Worm (Caenorhabditis elegans) whole organism, young adult: ENCODE data around the gene C33G3.4.
A peak's percentile ranks its signal among the peaks of the same experiment; 100 is the strongest.

ENCODE experiments used
- D2030.7 ChIP-seq: fragments of 200-800 bp; sonication (Bioruptor generic); IDR thresholded peaks from 2 replicates; pipeline ENCODE4 v1.3.6; 2022; ENCODE audit warnings: missing genetic modification reagents, missing genetic modification characterization, missing compliant biosample characterization
- F22D6.2 ChIP-seq: sonication (generic microtip); optimal IDR thresholded peaks from 2 replicates; lab custom pipeline; 2016; ENCODE audit warnings: mild to moderate bottlenecking, missing genetic modification characterization, missing compliant biosample characterization
- F37B4.10 ChIP-seq: fragments of 200-800 bp; sonication (Bioruptor generic); IDR thresholded peaks from 2 replicates; pipeline ENCODE4 v1.3.6; 2022; ENCODE audit warnings: missing genetic modification characterization, missing compliant biosample characterization
- F49E8.2 ChIP-seq: sonication (generic microtip); optimal IDR thresholded peaks from 3 replicates; lab custom pipeline; 2017; ENCODE audit warnings: missing genetic modification characterization, mild to moderate bottlenecking, missing compliant biosample characterization, antibody characterized with exemption, moderate library complexity; ENCODE audit not compliant: insufficient read depth
- F57A8.1 ChIP-seq: fragments of 200-800 bp; sonication (Bioruptor generic); optimal IDR thresholded peaks from 2 replicates; lab custom pipeline; 2018; ENCODE audit warnings: mild to moderate bottlenecking, missing genetic modification characterization, moderate library complexity, missing compliant biosample characterization
- K12H6.12 ChIP-seq: fragments of 200-800 bp; sonication (Bioruptor generic); optimal IDR thresholded peaks from 2 replicates; lab custom pipeline; 2018; ENCODE audit warnings: mild to moderate bottlenecking, missing genetic modification characterization, missing compliant biosample characterization
- Y56A3A.18 ChIP-seq: fragments of 200-800 bp; sonication (Bioruptor generic); IDR thresholded peaks from 2 replicates; pipeline ENCODE4 v1.3.6; 2022; ENCODE audit warnings: missing genetic modification reagents, missing genetic modification characterization, missing compliant biosample characterization
- ZK185.1 ChIP-seq: sonication (generic microtip); optimal IDR thresholded peaks from 2 replicates; lab custom pipeline; 2016; ENCODE audit warnings: mild to moderate bottlenecking, missing genetic modification characterization, missing compliant biosample characterization; ENCODE audit not compliant: poor library complexity, severe bottlenecking
- aptf-3 ChIP-seq: fragments of 200-800 bp; sonication (Bioruptor generic); IDR thresholded peaks from 2 replicates; pipeline ENCODE4 v1.3.6; 2022; ENCODE audit warnings: missing genetic modification characterization, missing compliant biosample characterization
- attf-5 ChIP-seq: fragments of 200-800 bp; sonication (Bioruptor generic); optimal IDR thresholded peaks from 2 replicates; lab custom pipeline; 2018; ENCODE audit warnings: mild to moderate bottlenecking, missing genetic modification characterization, missing compliant biosample characterization
- bed-2 ChIP-seq: fragments of 200-800 bp; sonication (Bioruptor generic); IDR thresholded peaks from 2 replicates; pipeline ENCODE4 v1.3.6; 2022; ENCODE audit warnings: missing genetic modification reagents, missing genetic modification characterization, missing compliant biosample characterization
- cebp-1 ChIP-seq, 2 experiments: fragments of 200-800 bp in 1 of 2; sonication (Bioruptor generic) in 1 of 2; sonication (generic microtip) in 1 of 2; IDR thresholded peaks in 1 of 2; optimal IDR thresholded peaks in 1 of 2; 2 replicates each; pipeline versions ENCODE4 v1.3.6 to Lab custom; 2017 to 2022; ENCODE audit warnings: missing compliant biosample characterization in 2 of 2, missing genetic modification characterization in 2 of 2, mild to moderate bottlenecking in 1 of 2, missing genetic modification reagents in 1 of 2, moderate library complexity in 1 of 2
- ceh-27 ChIP-seq: fragments of 200-800 bp; sonication (Bioruptor generic); optimal IDR thresholded peaks from 2 replicates; lab custom pipeline; 2018; ENCODE audit warnings: mild to moderate bottlenecking, missing genetic modification characterization, moderate library complexity, missing compliant biosample characterization
- ceh-40 ChIP-seq: fragments of 200-800 bp; sonication (Bioruptor generic); IDR thresholded peaks from 2 replicates; pipeline ENCODE4 v1.3.6; 2022; ENCODE audit warnings: missing genetic modification characterization, missing compliant biosample characterization
- ceh-58 ChIP-seq: fragments of 200-800 bp; sonication (Bioruptor generic); IDR thresholded peaks from 2 replicates; pipeline ENCODE4 v1.3.6; 2022; ENCODE audit warnings: missing genetic modification characterization, missing compliant biosample characterization
- ceh-79 ChIP-seq: sonication (generic microtip); optimal IDR thresholded peaks from 2 replicates; lab custom pipeline; 2017; ENCODE audit warnings: mild to moderate bottlenecking, missing genetic modification characterization, missing compliant biosample characterization
- dox-1 ChIP-seq: fragments of 200-800 bp; sonication (Bioruptor generic); IDR thresholded peaks from 2 replicates; pipeline ENCODE4 v1.3.6; 2022; ENCODE audit warnings: missing genetic modification reagents, missing genetic modification characterization, missing compliant biosample characterization
- dpff-1 ChIP-seq: sonication (generic microtip); optimal IDR thresholded peaks from 2 replicates; lab custom pipeline; 2017; ENCODE audit warnings: mild to moderate bottlenecking, missing genetic modification characterization, missing compliant biosample characterization
- dpl-1 ChIP-seq: fragments of 150-350 bp; optimal IDR thresholded peaks from 2 replicates; lab custom pipeline; 2014; ENCODE audit warnings: missing biosample characterization, missing genetic modification reagents, missing genetic modification characterization
- efl-1 ChIP-seq: fragments of 150-350 bp; optimal IDR thresholded peaks from 2 replicates; lab custom pipeline; 2014; ENCODE audit warnings: missing biosample characterization, missing genetic modification reagents, missing genetic modification characterization
- egl-44 ChIP-seq: fragments of 200-800 bp; sonication (Bioruptor generic); IDR thresholded peaks from 2 replicates; pipeline ENCODE4 v1.3.6; 2022; ENCODE audit warnings: missing genetic modification reagents, missing genetic modification characterization, missing compliant biosample characterization
- ekl-4 ChIP-seq: fragments of 200-800 bp; sonication (Bioruptor generic); IDR thresholded peaks from 2 replicates; pipeline ENCODE4 v1.3.6; 2022; ENCODE audit warnings: missing genetic modification reagents, missing genetic modification characterization, missing compliant biosample characterization
- gei-17 ChIP-seq: fragments of 200-800 bp; sonication (Bioruptor generic); optimal IDR thresholded peaks from 2 replicates; lab custom pipeline; 2018; ENCODE audit warnings: mild to moderate bottlenecking, missing genetic modification characterization, missing compliant biosample characterization
- him-1 ChIP-seq: sonication (generic microtip); optimal IDR thresholded peaks from 2 replicates; lab custom pipeline; 2016; ENCODE audit warnings: missing genotype, missing genetic modification reagents, missing genetic modification characterization, missing compliant biosample characterization
- hmg-1.2 ChIP-seq: fragments of 200-800 bp; sonication (Bioruptor generic); IDR thresholded peaks from 2 replicates; pipeline ENCODE4 v1.3.6; 2022; ENCODE audit warnings: missing genetic modification reagents, missing genetic modification characterization, missing compliant biosample characterization
- hsf-1 ChIP-seq: fragments of 200-800 bp; sonication (Bioruptor generic); IDR thresholded peaks from 2 replicates; pipeline ENCODE4 v1.3.6; 2022; ENCODE audit warnings: missing genetic modification reagents, missing genetic modification characterization, missing compliant biosample characterization
- let-607 ChIP-seq, 2 experiments: fragments of 200-800 bp in 1 of 2; sonication (Bioruptor generic) in 1 of 2; sonication (generic microtip) in 1 of 2; optimal IDR thresholded peaks; 2 replicates each; lab custom pipeline; 2016 to 2018; ENCODE audit warnings: mild to moderate bottlenecking in 2 of 2, missing compliant biosample characterization in 2 of 2, missing genetic modification characterization in 2 of 2, moderate library complexity in 2 of 2, missing genotype in 1 of 2
- lin-35 ChIP-seq, 3 experiments: fragments of 150-350 bp in 2 of 3; sonication (generic microtip) in 1 of 3; optimal IDR thresholded peaks; 2 replicates each; lab custom pipeline; 2014 to 2018; ENCODE audit warnings: missing biosample characterization in 3 of 3, missing genetic modification characterization in 3 of 3, missing genetic modification reagents in 3 of 3
- lin-54 ChIP-seq: fragments of 200-800 bp; sonication (Bioruptor generic); optimal IDR thresholded peaks from 2 replicates; lab custom pipeline; 2018; ENCODE audit warnings: mild to moderate bottlenecking, missing genetic modification characterization, missing compliant biosample characterization
- madf-10 ChIP-seq: sonication (generic microtip); optimal IDR thresholded peaks from 2 replicates; lab custom pipeline; 2016; ENCODE audit warnings: mild to moderate bottlenecking, missing genetic modification characterization, missing compliant biosample characterization
- madf-3 ChIP-seq: fragments of 200-800 bp; sonication (Bioruptor generic); IDR thresholded peaks from 2 replicates; pipeline ENCODE4 v1.3.6; 2022; ENCODE audit warnings: missing genetic modification reagents, missing genetic modification characterization, missing compliant biosample characterization
- madf-6 ChIP-seq: fragments of 200-800 bp; sonication (Bioruptor generic); IDR thresholded peaks from 2 replicates; pipeline ENCODE4 v1.3.6; 2022; ENCODE audit warnings: missing genetic modification reagents, missing genetic modification characterization, missing compliant biosample characterization
- mes-4 ChIP-seq: sonication (generic microtip); optimal IDR thresholded peaks from 2 replicates; lab custom pipeline; 2016; ENCODE audit warnings: missing genotype, missing genetic modification characterization, missing compliant biosample characterization
- nhr-80 ChIP-seq: sonication (generic microtip); optimal IDR thresholded peaks from 2 replicates; lab custom pipeline; 2016; ENCODE audit warnings: missing genetic modification characterization, missing compliant biosample characterization
- pbrm-1 ChIP-seq: fragments of 200-800 bp; sonication (Bioruptor generic); IDR thresholded peaks from 2 replicates; pipeline ENCODE4 v1.3.6; 2022; ENCODE audit warnings: missing genetic modification reagents, missing genetic modification characterization, missing compliant biosample characterization
- rec-8 ChIP-seq, 2 experiments: sonication (generic microtip); optimal IDR thresholded peaks; 2 replicates each; lab custom pipeline; 2016; ENCODE audit warnings: mild to moderate bottlenecking in 2 of 2, missing genetic modification characterization in 2 of 2, missing genetic modification reagents in 2 of 2, missing genotype in 2 of 2, missing biosample characterization in 1 of 2, missing compliant biosample characterization in 1 of 2, moderate library complexity in 1 of 2
- repo-1 ChIP-seq: sonication (generic microtip); optimal IDR thresholded peaks from 2 replicates; lab custom pipeline; 2017; ENCODE audit warnings: mild to moderate bottlenecking, missing genetic modification characterization, missing compliant biosample characterization
- snpc-3.4 ChIP-seq: sonication (generic microtip); optimal IDR thresholded peaks from 2 replicates; lab custom pipeline; 2017; ENCODE audit warnings: missing genetic modification characterization, mild to moderate bottlenecking, missing compliant biosample characterization, antibody characterized with exemption, moderate library complexity, missing genotype, missing genetic modification reagents
- sptf-2 ChIP-seq: fragments of 200-800 bp; sonication (Bioruptor generic); optimal IDR thresholded peaks from 2 replicates; lab custom pipeline; 2018; ENCODE audit warnings: mild to moderate bottlenecking, missing genetic modification characterization, missing compliant biosample characterization
- tlf-1 ChIP-seq: fragments of 200-800 bp; sonication (Bioruptor generic); optimal IDR thresholded peaks from 2 replicates; lab custom pipeline; 2018; ENCODE audit warnings: mild to moderate bottlenecking, missing genetic modification characterization, missing compliant biosample characterization
- zim-3 ChIP-seq: sonication (generic microtip); optimal IDR thresholded peaks from 2 replicates; lab custom pipeline; 2017; ENCODE audit warnings: mild to moderate bottlenecking, missing genetic modification characterization, moderate library complexity, missing compliant biosample characterization

The C33G3.4 gene

DNA sequence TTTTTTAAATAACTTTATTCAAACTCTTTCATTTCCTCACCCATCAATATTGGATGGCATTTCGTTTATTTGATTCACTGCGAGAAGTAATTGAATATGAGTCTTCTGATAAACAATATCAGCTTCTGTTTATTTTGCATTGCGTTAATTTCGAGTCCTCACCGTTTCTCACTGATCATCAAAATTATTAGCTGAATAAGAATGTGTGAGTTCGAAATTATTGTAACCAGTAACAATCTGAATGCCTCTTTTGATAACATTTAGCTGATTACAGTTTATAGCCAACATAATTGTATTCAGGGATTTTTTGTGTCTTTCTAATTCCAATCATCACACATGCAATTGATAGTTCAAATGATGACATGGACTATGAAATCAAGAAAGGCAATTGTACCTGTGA is 14.2 kb downstream of the C33G3.4 start, which contains the start of gene F16B12.1 (continued):
- no peak for TF ChIP-seq F57A8.1 (GFP tag; lab: Kevin White, UChicago)
- no peak for TF ChIP-seq F22D6.2 (tag; lab: Kevin White, UChicago)
- TF ChIP-seq zim-3 (tag; lab: Kevin White, UChicago): no peak
- TF ChIP-seq nhr-80 (tag; lab: Kevin White, UChicago): no peak
- no peak for TF ChIP-seq lin-35 (GFP tag; optimal IDR thresholded peaks at IDR 0.05; lab: Kevin White, UChicago)

DNA sequence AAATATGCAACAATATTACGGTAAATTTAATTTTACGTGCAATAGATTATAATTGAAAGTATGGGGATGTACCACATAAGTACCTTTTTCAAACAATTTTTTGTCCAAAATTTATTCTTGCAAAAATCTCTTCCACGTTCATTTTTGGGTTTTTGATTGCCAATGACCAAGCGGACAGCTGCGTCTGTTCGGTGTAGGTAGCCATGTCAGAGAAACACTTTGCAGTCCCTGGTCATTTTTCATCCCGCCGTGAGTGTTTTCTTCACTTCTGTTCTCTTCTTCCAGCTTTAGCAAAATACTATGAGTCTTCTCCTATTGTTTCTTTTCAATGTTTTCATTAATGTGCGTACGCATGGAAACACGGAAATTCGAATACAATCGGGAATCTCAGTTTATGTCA is 19.1 kb downstream of the C33G3.4 start, which contains the start of gene dsl-4:
Gene dsl-4 (plus strand): TSS at position 301 of the 400 bp plus-strand sequence.
- TF ChIP-seq K12H6.12: no peak
- TF ChIP-seq egl-44 (GFP tag; lab: Robert Waterston, UW): no peak
- no peak for TF ChIP-seq dpff-1 (tag; lab: Kevin White, UChicago)
- no peak for TF ChIP-seq ceh-79
- no peak for TF ChIP-seq ekl-4 (GFP tag; lab: Robert Waterston, UW)
- no peak for TF ChIP-seq ceh-27 (GFP tag; lab: Kevin White, UChicago)
- no peak for TF ChIP-seq sptf-2 (GFP tag; lab: Kevin White, UChicago)
- TF ChIP-seq aptf-3: no peak
- TF ChIP-seq gei-17 (GFP tag; lab: Kevin White, UChicago): no peak
- TF ChIP-seq snpc-3.4 (tag; lab: Kevin White, UChicago): no peak
- no peak for TF ChIP-seq pbrm-1 (GFP tag; lab: Robert Waterston, UW)
- TF ChIP-seq F49E8.2 (tag; lab: Kevin White, UChicago): no peak
- no peak for TF ChIP-seq D2030.7 (GFP tag; lab: Robert Waterston, UW)
- TF ChIP-seq ceh-58 (GFP tag; lab: Robert Waterston, UW): no peak
- no peak for TF ChIP-seq dox-1
- TF ChIP-seq tlf-1 (GFP tag; lab: Kevin White, UChicago): no peak
- TF ChIP-seq mes-4 (tag; lab: Kevin White, UChicago): no peak
- TF ChIP-seq let-607 (tag; optimal IDR thresholded peaks at IDR 0.05; lab: Kevin White, UChicago): no peak
- TF ChIP-seq ceh-40 (GFP tag; lab: Robert Waterston, UW): no peak

DNA sequence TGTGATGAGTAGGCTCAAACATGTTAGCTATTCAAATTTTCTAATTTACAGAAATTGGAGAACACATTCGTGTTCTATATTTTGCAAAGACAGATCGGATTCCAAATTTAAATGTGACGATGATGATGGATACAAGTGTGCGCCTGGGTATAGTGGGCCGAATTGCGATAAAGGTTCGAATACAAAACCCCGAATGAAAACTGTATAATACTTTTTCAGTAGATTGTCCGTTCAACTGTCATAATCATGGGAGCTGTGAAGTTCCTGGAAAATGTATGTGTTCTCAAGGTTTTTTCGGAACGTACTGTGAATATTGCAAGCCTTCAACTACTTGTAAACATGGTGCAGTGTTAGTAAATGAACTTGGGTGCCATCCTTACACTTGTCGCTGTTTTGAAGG is 20.0 kb downstream of the C33G3.4 start:
- TF ChIP-seq hsf-1 (GFP tag; lab: Robert Waterston, UW) (no peak), attf-5 (GFP tag; lab: Kevin White, UChicago) (no peak), ZK185.1 (tag; lab: Kevin White, UChicago) (no peak), aptf-3 (no peak), Y56A3A.18 (GFP tag; lab: Robert Waterston, UW) (no peak)
- TF ChIP-seq, all 124 proteins: peak for 0

DNA sequence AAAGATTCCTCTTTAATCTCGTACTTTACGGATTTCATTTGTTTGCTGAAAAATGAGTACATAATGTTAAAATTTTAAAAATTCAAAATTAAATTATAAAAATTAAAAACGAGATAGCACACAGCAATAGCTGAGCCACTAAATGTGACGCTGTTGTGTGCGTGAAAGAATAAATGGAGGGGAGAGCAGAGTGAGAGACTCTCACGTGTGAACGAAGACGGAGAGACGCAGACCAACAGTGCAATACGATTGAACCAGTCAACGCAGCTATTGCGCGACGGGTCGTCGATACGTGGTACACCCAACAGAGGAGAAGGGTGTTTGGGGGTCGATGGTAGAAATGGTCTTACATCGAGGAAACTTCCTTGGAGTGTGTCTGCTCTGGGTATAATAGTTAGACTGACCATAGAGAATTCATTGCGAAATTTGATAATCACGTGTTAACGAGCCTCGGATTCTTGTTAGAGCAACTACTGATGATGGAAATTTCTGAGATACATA is 27.7 kb downstream of the C33G3.4 start, which contains the start of gene F16B12.4:
Gene F16B12.4 (minus strand): TSS at position 51 of the 501 bp plus-strand sequence.
- TF ChIP-seq cebp-1 (GFP tag; IDR thresholded peaks at IDR 0.05; lab: Robert Waterston, UW) (peak; percentile 67), cebp-1 (tag; optimal IDR thresholded peaks at IDR 0.05; lab: Kevin White, UChicago) (peak; percentile 80), zim-3 (tag; lab: Kevin White, UChicago) (no peak), hmg-1.2 (GFP tag; lab: Robert Waterston, UW) (peak; percentile 81; the same call in 1 of the 2 replicates), tlf-1 (GFP tag; lab: Kevin White, UChicago) (no peak)

DNA sequence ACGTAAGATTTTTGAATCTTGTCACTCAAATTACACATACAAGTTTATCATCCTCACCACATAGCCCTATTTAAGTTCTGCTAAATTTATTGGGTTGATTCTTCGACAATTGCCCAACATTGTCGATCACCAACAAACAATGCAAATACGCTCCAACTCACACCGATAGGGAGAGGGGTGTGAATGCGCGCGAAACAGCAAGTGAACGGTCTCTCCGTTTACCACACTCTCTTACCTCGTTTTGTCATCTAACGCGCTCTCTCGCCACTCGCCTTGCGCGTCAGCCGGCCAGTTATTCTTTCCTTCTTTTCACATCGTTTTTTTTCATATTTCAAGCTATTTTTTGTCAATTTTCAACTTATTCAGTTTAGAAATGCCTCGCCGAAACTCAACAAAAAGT is 31.0 kb downstream of the C33G3.4 start, which contains the start of gene F16B12.6:
Gene F16B12.6 (plus strand): TSS at position 331 of the 400 bp plus-strand sequence.
- peak; percentile 71 for TF ChIP-seq ceh-27 (GFP tag; lab: Kevin White, UChicago)
- no peak for TF ChIP-seq F37B4.10 (GFP tag; lab: Robert Waterston, UW)
- TF ChIP-seq him-1 (tag; lab: Kevin White, UChicago): no peak
- no peak for TF ChIP-seq madf-3
- peak; percentile 92 for TF ChIP-seq attf-5 (GFP tag; lab: Kevin White, UChicago)
- TF ChIP-seq madf-6 (GFP tag; lab: Robert Waterston, UW): peak; percentile 43; the same call in 1 of the 2 replicates
- TF ChIP-seq efl-1: peak; percentile 61
- TF ChIP-seq bed-2: no peak
- TF ChIP-seq repo-1: peak; percentile 17
- peak; percentile 31 for TF ChIP-seq madf-10
- TF ChIP-seq rec-8 (tag; optimal IDR thresholded peaks at IDR 0.05; lab: Kevin White, UChicago): no peak
- peak; percentile 91 for TF ChIP-seq hmg-1.2 (GFP tag; lab: Robert Waterston, UW)
- peak; percentile 43 for TF ChIP-seq dpl-1 (GFP tag; lab: Kevin White, UChicago)
- peak; percentile 28 for TF ChIP-seq lin-54
